Fruit fly (Drosophila melanogaster): ENCODE results near the gene CG45101.

The CG45101 gene

dm6 chr3L:11084557-11085231 is 19.9 kb downstream of the CG45101 start (continued):
- TF ChIP-seq Smox (GFP tag; optimal IDR thresholded peaks at IDR 0.05): no peak
- peak; percentile 98 for TF ChIP-seq achi (GFP tag; optimal IDR thresholded peaks at IDR 0.05)
- peak; percentile 99 for TF ChIP-seq Lpt (GFP tag; optimal IDR thresholded peaks at IDR 0.05)
- TF ChIP-seq Eip75B (GFP tag; optimal IDR thresholded peaks at IDR 0.05): peak; percentile 99
- peak; percentile 96 for TF ChIP-seq CG4318 (GFP tag; optimal IDR thresholded peaks at IDR 0.05)
- peak; percentile 87 for TF ChIP-seq CG31627 (GFP tag; optimal IDR thresholded peaks at IDR 0.05)
- TF ChIP-seq topi (GFP tag; optimal IDR thresholded peaks at IDR 0.05): peak; percentile 93
- peak; percentile 92 for TF ChIP-seq esn (GFP tag; optimal IDR thresholded peaks at IDR 0.05)
- peak; percentile 93 for TF ChIP-seq Hr38 (GFP tag; optimal IDR thresholded peaks at IDR 0.05)
- TF ChIP-seq CG7368 (GFP tag; optimal IDR thresholded peaks at IDR 0.05): peak; percentile 96
- TF ChIP-seq CG6792 (GFP tag; optimal IDR thresholded peaks at IDR 0.05): peak; percentile 94
- peak; percentile 99 for TF ChIP-seq CG32006 (GFP tag; optimal IDR thresholded peaks at IDR 0.05)
- TF ChIP-seq CG9139 (GFP tag; optimal IDR thresholded peaks at IDR 0.05): peak; percentile 93
- no peak for TF ChIP-seq Met (GFP tag; optimal IDR thresholded peaks at IDR 0.05)
- peak; percentile 94 for TF ChIP-seq dac (GFP tag; optimal IDR thresholded peaks at IDR 0.05)
- TF ChIP-seq spab (GFP tag; optimal IDR thresholded peaks at IDR 0.05): peak; percentile 95
- TF ChIP-seq ss (GFP tag; optimal IDR thresholded peaks at IDR 0.05): peak; percentile 95 to 97
- peak; percentile 80 for TF ChIP-seq Sox15 (GFP tag; optimal IDR thresholded peaks at IDR 0.05)
- TF ChIP-seq CG16779 (tag; optimal IDR thresholded peaks at IDR 0.05): peak; percentile 95
- TF ChIP-seq CG8632 (GFP tag; optimal IDR thresholded peaks at IDR 0.05): peak; percentile 93

dm6 chr3L:11085810-11086209 is 21.0 kb downstream of the CG45101 start:
- peak; percentile 84 for TF ChIP-seq fkh (GFP tag; optimal IDR thresholded peaks at IDR 0.05)
- no peak for TF ChIP-seq spab (GFP tag; optimal IDR thresholded peaks at IDR 0.05)

- TF ChIP-seq Hr4 (GFP tag; optimal IDR thresholded peaks at IDR 0.05) (peak; percentile 88), fd59A (GFP tag; optimal IDR thresholded peaks at IDR 0.05) (no peak), Sox15 (GFP tag; optimal IDR thresholded peaks at IDR 0.05) (peak; percentile 8), dsx (GFP tag; optimal IDR thresholded peaks at IDR 0.05; ENCODE audit: poor library complexity, severe bottlenecking) (no peak), Eip78C (GFP tag) (peak; percentile 92), ss (GFP tag; optimal IDR thresholded peaks at IDR 0.05) (peak; percentile 28 to 57), CG6163 (GFP tag; IDR thresholded peaks at IDR 0.05) (peak; percentile 65; the same call in 1 of the 3 replicates), lz (GFP tag; optimal IDR thresholded peaks at IDR 0.05) (peak; percentile 60), CG6808 (GFP tag; optimal IDR thresholded peaks at IDR 0.05) (no peak), CG6854 (GFP tag; optimal IDR thresholded peaks at IDR 0.05) (no peak), svp (GFP tag) (peak; percentile 88), net (GFP tag; optimal IDR thresholded peaks at IDR 0.05) (peak; percentile 84), CG32006 (GFP tag; optimal IDR thresholded peaks at IDR 0.05) (peak; percentile 90), Hr38 (GFP tag; optimal IDR thresholded peaks at IDR 0.05) (no peak), CG15336 (GFP tag; IDR thresholded peaks at IDR 0.05) (peak; percentile 82), Smox (GFP tag; optimal IDR thresholded peaks at IDR 0.05) (peak; percentile 71), CG34406 (GFP tag; optimal IDR thresholded peaks at IDR 0.05) (peak; percentile 69), CG6792 (GFP tag; optimal IDR thresholded peaks at IDR 0.05) (peak; percentile 50), Ets21C (GFP tag; optimal IDR thresholded peaks at IDR 0.05) (peak; percentile 56), Ets96B (tag; optimal IDR thresholded peaks at IDR 0.05) (peak; percentile 38), salr (GFP tag; optimal IDR thresholded peaks at IDR 0.05) (peak in 1 of 2 experiments; percentile 85), achi (GFP tag; optimal IDR thresholded peaks at IDR 0.05) (peak; percentile 77), CG11902 (GFP tag; optimal IDR thresholded peaks at IDR 0.05) (no peak), CG10631 (GFP tag; optimal IDR thresholded peaks at IDR 0.05) (peak; percentile 61), CG8319 (GFP tag; optimal IDR thresholded peaks at IDR 0.05) (no peak), spab (GFP tag; optimal IDR thresholded peaks at IDR 0.05) (peak; percentile 15), acj6 (GFP tag; optimal IDR thresholded peaks at IDR 0.05) (peak; percentile 62), CG3919 (GFP tag; optimal IDR thresholded peaks at IDR 0.05) (peak; percentile 55), Sox102F (GFP tag; optimal IDR thresholded peaks at IDR 0.05) (peak; percentile 76), CG6276 (GFP tag; optimal IDR thresholded peaks at IDR 0.05) (peak; percentile 74), Met (GFP tag; optimal IDR thresholded peaks at IDR 0.05) (peak; percentile 78), CG3032 (tag; optimal IDR thresholded peaks at IDR 0.05) (peak; percentile 11), esn (GFP tag; optimal IDR thresholded peaks at IDR 0.05) (peak; percentile 81), Gug (GFP tag; IDR thresholded peaks at IDR 0.05) (peak; percentile 58)
These were observed 25.1 kb downstream of the CG45101 start for dm6 chr3L:11089805-11090440.

Measured in whole organism, prepupa.